Worm (Caenorhabditis elegans): ENCODE measurements around the gene F08G2.8.
A peak's percentile ranks its signal among the peaks of the same experiment; 100 is the strongest.

- TF ChIP-seq ama-1 (optimal IDR thresholded peaks at IDR 0.05) (no peak), sea-1 (GFP tag; conservative IDR thresholded peaks at IDR 0.05) (no peak), ceh-13 (GFP tag; optimal IDR thresholded peaks at IDR 0.05) (no peak), B0310.2 (tag; optimal IDR thresholded peaks at IDR 0.05) (no peak), tbx-11 (GFP tag; IDR thresholded peaks at IDR 0.05) (no peak), scrt-1 (GFP tag; IDR thresholded peaks at IDR 0.05) (no peak), hmg-4 (GFP tag; optimal IDR thresholded peaks at IDR 0.05) (peak; percentile 7), hnd-1 (tag; optimal IDR thresholded peaks at IDR 0.05) (no peak), tbx-37 (GFP tag; conservative IDR thresholded peaks at IDR 0.05) (no peak), tra-4 (tag; optimal IDR thresholded peaks at IDR 0.05) (no peak), ets-7 (tag; optimal IDR thresholded peaks at IDR 0.05) (no peak), aly-1 (tag; optimal IDR thresholded peaks at IDR 0.05) (no peak)
These were observed 36.2 kb downstream of the F08G2.8 start, which contains the start of gene mcd-1 for ce11 chrII:13888278-13888677.
